Fruit fly (Drosophila melanogaster) whole organism, embryonic: ENCODE results near the gene Cby.
A peak's percentile ranks its signal among the peaks of the same experiment; 100 is the strongest.

Experiments used
- Aef1 ChIP-seq: fragments of 200-800 bp; sonication (Bioruptor generic); IDR thresholded peaks from 3 replicates; pipeline ENCODE4 v1.3.6; 2022; ENCODE audit warnings: missing biosample characterization, missing genetic modification characterization
- CG10462 ChIP-seq: fragments of 200-800 bp; sonication (Bioruptor generic); optimal IDR thresholded peaks from 2 replicates; lab custom pipeline; 2016; ENCODE audit warnings: missing biosample characterization, missing genetic modification characterization
- CG10979 ChIP-seq: fragments of 200-800 bp; sonication (Bioruptor generic); optimal IDR thresholded peaks from 2 replicates; lab custom pipeline; 2018; ENCODE audit warnings: missing biosample characterization, mild to moderate bottlenecking, missing genetic modification characterization, moderate library complexity
- CG11093 ChIP-seq: fragments of 200-800 bp; sonication (Bioruptor generic); IDR thresholded peaks from 3 replicates; pipeline ENCODE4 v1.3.6; 2022; ENCODE audit warnings: missing biosample characterization, missing genetic modification characterization
- CG12071 ChIP-seq: fragments of 200-800 bp; sonication (Bioruptor generic); optimal IDR thresholded peaks from 3 replicates; lab custom pipeline; 2018; ENCODE audit warnings: missing biosample characterization, mild to moderate bottlenecking, missing genetic modification characterization
- CG1233 ChIP-seq: fragments of 200-800 bp; sonication (Bioruptor generic); optimal IDR thresholded peaks from 4 replicates; lab custom pipeline; 2018; ENCODE audit warnings: missing biosample characterization, mild to moderate bottlenecking, missing genetic modification characterization
- CG1602 ChIP-seq: fragments of 200-800 bp; sonication (Bioruptor generic); optimal IDR thresholded peaks from 3 replicates; lab custom pipeline; 2016; ENCODE audit warnings: missing biosample characterization, missing genetic modification characterization
- CG17328 ChIP-seq: fragments of 200-800 bp; sonication (Bioruptor generic); IDR thresholded peaks from 2 replicates; pipeline ENCODE4 v1.3.6; 2022; ENCODE audit warnings: missing biosample characterization, missing genetic modification characterization
- CG18476 ChIP-seq: fragments of 200-800 bp; sonication (Bioruptor generic); optimal IDR thresholded peaks from 2 replicates; lab custom pipeline; 2016; ENCODE audit warnings: missing biosample characterization, mild to moderate bottlenecking, missing genetic modification characterization
- CG2202 ChIP-seq: fragments of 200-800 bp; sonication (Bioruptor generic); optimal IDR thresholded peaks from 2 replicates; lab custom pipeline; 2018; ENCODE audit warnings: missing biosample characterization, mild to moderate bottlenecking, missing genetic modification characterization
- CG2712 ChIP-seq: fragments of 200-800 bp; optimal IDR thresholded peaks from 3 replicates; lab custom pipeline; 2019; ENCODE audit warnings: missing biosample characterization, mild to moderate bottlenecking, missing genetic modification characterization, moderate library complexity
- CG30403 ChIP-seq: fragments of 200-800 bp; sonication (Bioruptor generic); optimal IDR thresholded peaks from 3 replicates; lab custom pipeline; 2016; ENCODE audit warnings: missing biosample characterization, missing genetic modification characterization
- CG34422 ChIP-seq: fragments of 200-800 bp; sonication (Bioruptor generic); IDR thresholded peaks from 3 replicates; pipeline ENCODE4 v1.3.6; 2022; ENCODE audit warnings: missing biosample characterization, missing genetic modification characterization
- CG3847 ChIP-seq: fragments of 200-800 bp; sonication (Bioruptor generic); IDR thresholded peaks from 2 replicates; pipeline ENCODE4 v1.3.6; 2022; ENCODE audit warnings: missing biosample characterization, missing genetic modification characterization
- CG3995 ChIP-seq: fragments of 200-800 bp; sonication (Bioruptor generic); optimal IDR thresholded peaks from 3 replicates; lab custom pipeline; 2016; ENCODE audit warnings: missing biosample characterization, missing genetic modification characterization
- CG4424 ChIP-seq: fragments of 200-800 bp; sonication (Bioruptor generic); optimal IDR thresholded peaks from 3 replicates; lab custom pipeline; 2016; ENCODE audit warnings: missing biosample characterization, missing genetic modification characterization
- CG6813 ChIP-seq: fragments of 200-800 bp; sonication (Bioruptor generic); optimal IDR thresholded peaks from 2 replicates; lab custom pipeline; 2017; ENCODE audit warnings: missing biosample characterization, missing genetic modification characterization, mild to moderate bottlenecking, moderate library complexity, missing genetic modification reagents
- CG9609 ChIP-seq: fragments of 200-800 bp; sonication (Bioruptor generic); optimal IDR thresholded peaks from 3 replicates; lab custom pipeline; 2016; ENCODE audit warnings: missing biosample characterization, missing genetic modification characterization
- CHES-1-like ChIP-seq: fragments of 200-800 bp; sonication (Bioruptor generic); optimal IDR thresholded peaks from 2 replicates; lab custom pipeline; 2016; ENCODE audit warnings: missing biosample characterization, missing genetic modification characterization
- CkIIα-i1 ChIP-seq: fragments of 200-800 bp; sonication (Bioruptor generic); IDR thresholded peaks from 2 replicates; pipeline ENCODE4 v1.3.6; 2022; ENCODE audit warnings: missing biosample characterization, missing genetic modification characterization
- D19A ChIP-seq: fragments of 200-800 bp; optimal IDR thresholded peaks from 3 replicates; lab custom pipeline; 2019; ENCODE audit warnings: missing biosample characterization, mild to moderate bottlenecking, missing genetic modification characterization, moderate library complexity
- Eip74EF ChIP-seq, 2 experiments: fragments of 200-800 bp in 1 of 2; fragments of >200 bp in 1 of 2; sonication (Bioruptor generic) in 1 of 2; optimal IDR thresholded peaks; 2 replicates each; lab custom pipeline; 2017 to 2019; ENCODE audit warnings: missing biosample characterization in 2 of 2, missing genetic modification characterization in 2 of 2, mild to moderate bottlenecking in 1 of 2, moderate library complexity in 1 of 2
- Ets65A ChIP-seq: fragments of 200-800 bp; sonication (Bioruptor generic); peaks from one replicate; lab custom pipeline; 2016; ENCODE audit warnings: missing biosample characterization, missing genetic modification characterization
- Fer3 ChIP-seq: fragments of 200-800 bp; sonication (Bioruptor generic); optimal IDR thresholded peaks from 2 replicates; lab custom pipeline; 2018; ENCODE audit warnings: missing biosample characterization, mild to moderate bottlenecking, missing genetic modification characterization, moderate library complexity
- GATAe ChIP-seq: fragments of 200-800 bp; sonication (Bioruptor generic); conservative IDR thresholded peaks from 2 replicates; pipeline ENCODE4 v1.3.6; 2022; ENCODE audit warnings: missing biosample characterization, missing genetic modification characterization
- Gug ChIP-seq: fragments of 200-800 bp; sonication (Bioruptor generic); IDR thresholded peaks from 4 replicates; pipeline ENCODE4 v1.3.6; 2022; ENCODE audit warnings: missing biosample characterization, missing genetic modification characterization
- HmgZ ChIP-seq: fragments of 200-800 bp; sonication (Bioruptor generic); optimal IDR thresholded peaks from 2 replicates; lab custom pipeline; 2018; ENCODE audit warnings: missing biosample characterization, mild to moderate bottlenecking, missing genetic modification characterization
- Lpt ChIP-seq: fragments of >200 bp; optimal IDR thresholded peaks from 2 replicates; lab custom pipeline; 2018; ENCODE audit warnings: missing biosample characterization, missing genetic modification characterization
- MTF-1 ChIP-seq: fragments of 200-800 bp; sonication (Bioruptor generic); optimal IDR thresholded peaks from 2 replicates; lab custom pipeline; 2018; ENCODE audit warnings: missing biosample characterization, mild to moderate bottlenecking, missing genetic modification characterization, borderline replicate concordance
- Med ChIP-seq: fragments of 200-800 bp; sonication (Bioruptor generic); peaks from one replicate; lab custom pipeline; 2016; ENCODE audit warnings: missing biosample characterization, missing genetic modification characterization, mild to moderate bottlenecking, inconsistent platforms, moderate library complexity
- Oaz ChIP-seq: fragments of 200-800 bp; sonication (Bioruptor generic); IDR thresholded peaks from 2 replicates; pipeline ENCODE4 v1.3.6; 2022; ENCODE audit warnings: missing biosample characterization, missing genetic modification characterization
- Opbp ChIP-seq: fragments of 200-800 bp; sonication (Bioruptor generic); IDR thresholded peaks from 3 replicates; pipeline ENCODE4 v1.3.6; 2022; ENCODE audit warnings: missing biosample characterization, missing genetic modification characterization; ENCODE audit not compliant: partially characterized antibody
- abd-A ChIP-seq: fragments of 200-800 bp; sonication (Bioruptor generic); optimal IDR thresholded peaks from 3 replicates; lab custom pipeline; 2019; ENCODE audit warnings: missing biosample characterization, mild to moderate bottlenecking, missing genetic modification characterization, moderate library complexity
- ap ChIP-seq: fragments of 200-800 bp; sonication (Bioruptor generic); IDR thresholded peaks from 2 replicates; pipeline ENCODE4 v1.3.6; 2022; ENCODE audit warnings: missing biosample characterization, missing genetic modification characterization
- ase ChIP-seq: fragments of 200-800 bp; sonication (Bioruptor generic); IDR thresholded peaks from 3 replicates; pipeline ENCODE4 v1.3.6; 2022; ENCODE audit warnings: missing biosample characterization, missing genetic modification characterization
- bab2 ChIP-seq: fragments of 200-800 bp; sonication (Bioruptor generic); optimal IDR thresholded peaks from 2 replicates; lab custom pipeline; 2016; ENCODE audit warnings: missing biosample characterization, missing genetic modification characterization
- bowl ChIP-seq: fragments of 200-800 bp; sonication (Bioruptor generic); IDR thresholded peaks from 2 replicates; pipeline ENCODE4 v1.3.6; 2022; ENCODE audit warnings: missing biosample characterization, missing genetic modification characterization
- cad ChIP-seq: fragments of >200 bp; optimal IDR thresholded peaks from 2 replicates; lab custom pipeline; 2017; ENCODE audit warnings: missing biosample characterization, missing genetic modification characterization
- chm ChIP-seq: fragments of 200-800 bp; sonication (Bioruptor generic); IDR thresholded peaks from 2 replicates; pipeline ENCODE4 v1.3.6; 2022; ENCODE audit warnings: missing biosample characterization, missing genetic modification characterization
- ftz-f1 ChIP-seq: fragments of 200-800 bp; sonication (Bioruptor generic); optimal IDR thresholded peaks from 2 replicates; lab custom pipeline; 2016; ENCODE audit warnings: missing biosample characterization, missing genetic modification characterization
- gcm2 ChIP-seq: fragments of 200-800 bp; sonication (Bioruptor generic); optimal IDR thresholded peaks from 2 replicates; lab custom pipeline; 2016; ENCODE audit warnings: missing biosample characterization, missing genetic modification characterization
- gsb-n ChIP-seq: fragments of 200-800 bp; sonication (Bioruptor generic); optimal IDR thresholded peaks from 3 replicates; lab custom pipeline; 2018; ENCODE audit warnings: missing biosample characterization, mild to moderate bottlenecking, missing genetic modification characterization
- inv ChIP-seq: fragments of 200-800 bp; sonication (Bioruptor generic); IDR thresholded peaks from 2 replicates; pipeline ENCODE4 v1.3.6; 2022; ENCODE audit warnings: missing biosample characterization, missing genetic modification characterization; ENCODE audit not compliant: partially characterized antibody
- lmd ChIP-seq: fragments of 200-800 bp; sonication (Bioruptor generic); IDR thresholded peaks from 2 replicates; pipeline ENCODE4 v1.3.6; 2022; ENCODE audit warnings: missing biosample characterization, missing genetic modification characterization
- lov ChIP-seq, 2 experiments: fragments of 200-800 bp in 1 of 2; fragments of >200 bp in 1 of 2; sonication (Bioruptor generic) in 1 of 2; IDR thresholded peaks in 1 of 2; optimal IDR thresholded peaks in 1 of 2; 2 replicates in 1 of 2; 3 replicates in 1 of 2; pipeline versions ENCODE4 v1.3.6 to Lab custom; 2017 to 2022; ENCODE audit warnings: missing biosample characterization in 1 of 2, missing genetic modification characterization in 1 of 2
- org-1 ChIP-seq: fragments of 200-800 bp; sonication (Bioruptor generic); optimal IDR thresholded peaks from 2 replicates; lab custom pipeline; 2017; ENCODE audit warnings: missing biosample characterization, missing genetic modification characterization
- pb ChIP-seq: fragments of 200-800 bp; sonication (Bioruptor generic); optimal IDR thresholded peaks from 3 replicates; lab custom pipeline; 2016; ENCODE audit warnings: missing biosample characterization, missing genetic modification characterization
- sima ChIP-seq: fragments of 200-800 bp; sonication (Bioruptor generic); optimal IDR thresholded peaks from 2 replicates; lab custom pipeline; 2016; ENCODE audit warnings: missing biosample characterization, missing genetic modification characterization
- slbo ChIP-seq: fragments of 200-800 bp; sonication (Bioruptor generic); IDR thresholded peaks from 2 replicates; pipeline ENCODE4 v1.3.6; 2022; ENCODE audit warnings: missing biosample characterization, missing genetic modification characterization
- tin ChIP-seq: fragments of 200-800 bp; sonication (Bioruptor generic); optimal IDR thresholded peaks from 3 replicates; lab custom pipeline; 2016; ENCODE audit warnings: missing biosample characterization, missing genetic modification characterization
- tio ChIP-seq: fragments of 200-800 bp; sonication (Bioruptor generic); optimal IDR thresholded peaks from 2 replicates; lab custom pipeline; 2017; ENCODE audit warnings: missing biosample characterization, missing genetic modification characterization, inconsistent platforms

Gene Cby

DNA sequence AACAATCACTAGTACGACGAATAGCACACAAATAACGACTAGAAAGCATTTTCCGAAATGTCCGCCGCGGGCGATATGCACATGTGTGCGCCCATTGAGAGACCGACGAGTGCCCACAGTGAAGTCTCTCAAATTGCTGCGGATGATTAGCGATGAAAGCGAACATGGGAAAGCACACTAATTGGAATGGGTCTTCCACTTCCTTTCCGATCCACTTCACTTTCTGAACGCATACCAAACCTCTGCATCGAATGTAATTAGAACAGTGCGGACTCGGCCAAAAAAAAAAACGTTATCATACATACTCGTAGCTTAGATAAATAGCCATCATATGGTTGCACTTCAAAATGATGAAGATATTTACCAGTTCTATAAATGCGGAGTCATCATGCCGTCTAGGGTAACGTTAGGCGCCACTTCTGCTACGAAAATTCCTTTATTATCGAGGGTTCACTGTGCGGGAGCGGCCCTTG is 17.8 kb upstream of the Cby start (continued):
- TF ChIP-seq ftz-f1 (no peak), CG2712 (peak; percentile 52), gcm2 (no peak), Aef1 (GFP tag; lab: Robert Waterston, UW) (no peak), Opbp (GFP tag; lab: Robert Waterston, UW) (no peak), Oaz (GFP tag; lab: Robert Waterston, UW) (no peak), CG11093 (GFP tag; lab: Robert Waterston, UW) (no peak), Lpt (GFP tag; lab: Kevin White, UChicago) (no peak), CkIIα-i1 (no peak), CG17328 (GFP tag; lab: Robert Waterston, UW) (peak; percentile 48), slbo (peak; percentile 49), CG6813 (GFP tag; lab: Kevin White, UChicago) (no peak), CG4424 (GFP tag; lab: Kevin White, UChicago) (peak; percentile 11), abd-A (tag; lab: Kevin White, UChicago) (no peak), bab2 (GFP tag; lab: Kevin White, UChicago) (peak; percentile 29), ase (GFP tag; lab: Robert Waterston, UW) (0 out of 3 replicates have a peak, but pooled peaks have one; percentile 30), cad (GFP tag; lab: Kevin White, UChicago) (no peak), bowl (no peak), Gug (GFP tag; lab: Robert Waterston, UW) (0 out of 4 replicates have a peak, but pooled peaks have one; percentile 36), CG3847 (GFP tag; lab: Robert Waterston, UW) (peak; percentile 32; the same call in 1 of the 2 replicates), CG1602 (GFP tag; lab: Kevin White, UChicago) (peak; percentile 0), CG10462 (peak; percentile 3), CG10979 (tag; lab: Kevin White, UChicago) (peak; percentile 41), CG2202 (tag; lab: Kevin White, UChicago) (no peak), CG30403 (GFP tag; lab: Kevin White, UChicago) (peak; percentile 7), Med (GFP tag; lab: Kevin White, UChicago) (peak; percentile 73), pb (GFP tag; lab: Kevin White, UChicago) (peak; percentile 61), Fer3 (tag; lab: Kevin White, UChicago) (no peak), inv (GFP tag; lab: Robert Waterston, UW) (no peak), tin (GFP tag; lab: Kevin White, UChicago) (no peak), Eip74EF (GFP tag; optimal IDR thresholded peaks at IDR 0.05; lab: Kevin White, UChicago) (no peak), lov (optimal IDR thresholded peaks at IDR 0.05; lab: Kevin White, UChicago) (no peak), lov (GFP tag; IDR thresholded peaks at IDR 0.05; lab: Robert Waterston, UW) (0 out of 3 replicates have a peak, but pooled peaks have one; percentile 65), tio (GFP tag; lab: Kevin White, UChicago) (peak; percentile 27), ap (GFP tag; lab: Robert Waterston, UW) (0 out of 2 replicates have a peak, but pooled peaks have one; percentile 12), chm (GFP tag; lab: Robert Waterston, UW) (0 out of 2 replicates have a peak, but pooled peaks have one; percentile 24), Ets65A (GFP tag; lab: Kevin White, UChicago) (peak; percentile 89), MTF-1 (GFP tag; lab: Kevin White, UChicago) (no peak), lmd (GFP tag; lab: Robert Waterston, UW) (peak; percentile 67), HmgZ (tag; lab: Kevin White, UChicago) (no peak), GATAe (no peak), CG12071 (GFP tag; lab: Kevin White, UChicago) (no peak), org-1 (GFP tag; lab: Kevin White, UChicago) (peak; percentile 28), CG34422 (no peak; the same call in 1 of the 3 replicates), gsb-n (peak; percentile 68), CHES-1-like (GFP tag; lab: Kevin White, UChicago) (peak; percentile 62), D19A (tag; lab: Kevin White, UChicago) (no peak), CG1233 (GFP tag; lab: Kevin White, UChicago) (no peak), sima (GFP tag; lab: Kevin White, UChicago) (no peak), CG3995 (GFP tag; lab: Kevin White, UChicago) (no peak), CG9609 (GFP tag; lab: Kevin White, UChicago) (peak; percentile 36), CG18476 (GFP tag; lab: Kevin White, UChicago) (no peak)
